Fruit fly (Drosophila melanogaster) whole organism, embryonic: ENCODE measurements around the gene CG13024.
A peak's percentile ranks its signal among the peaks of the same experiment; 100 is the strongest.

Experiments used
- ATbp ChIP-seq: fragments of 200-800 bp; sonication (Bioruptor generic); optimal IDR thresholded peaks from 2 replicates; lab custom pipeline; 2017; ENCODE audit warnings: missing biosample characterization, mild to moderate bottlenecking, missing genetic modification characterization, missing genetic modification reagents
- Adf1 ChIP-seq: fragments of 200-800 bp; sonication (Bioruptor generic); IDR thresholded peaks from 2 replicates; pipeline ENCODE4 v1.3.6; 2022; ENCODE audit warnings: missing biosample characterization, missing genetic modification characterization
- Aef1 ChIP-seq: fragments of 200-800 bp; sonication (Bioruptor generic); IDR thresholded peaks from 3 replicates; pipeline ENCODE4 v1.3.6; 2022; ENCODE audit warnings: missing biosample characterization, missing genetic modification characterization
- B-H1 ChIP-seq: fragments of 200-800 bp; sonication (Bioruptor generic); IDR thresholded peaks from 3 replicates; pipeline ENCODE4 v1.3.6; 2022; ENCODE audit warnings: missing biosample characterization, missing genetic modification characterization
- Bdp1 ChIP-seq: fragments of 200-800 bp; sonication (Bioruptor generic); optimal IDR thresholded peaks from 3 replicates; lab custom pipeline; 2016; ENCODE audit warnings: missing biosample characterization, missing genetic modification characterization
- CG12219 ChIP-seq: fragments of 200-800 bp; sonication (Bioruptor generic); optimal IDR thresholded peaks from 3 replicates; lab custom pipeline; 2018; ENCODE audit warnings: missing biosample characterization, mild to moderate bottlenecking, missing genetic modification characterization
- CG14050 ChIP-seq: fragments of 200-800 bp; sonication (Bioruptor generic); IDR thresholded peaks from 3 replicates; pipeline ENCODE4 v1.3.6; 2022; ENCODE audit warnings: missing biosample characterization, missing genetic modification characterization
- CG14710 ChIP-seq: fragments of 200-800 bp; sonication (Bioruptor generic); optimal IDR thresholded peaks from 3 replicates; lab custom pipeline; 2019; ENCODE audit warnings: missing biosample characterization, mild to moderate bottlenecking, missing genetic modification characterization, moderate library complexity
- CG17802 ChIP-seq: fragments of 200-800 bp; sonication (Bioruptor generic); optimal IDR thresholded peaks from 2 replicates; lab custom pipeline; 2018; ENCODE audit warnings: missing biosample characterization, mild to moderate bottlenecking, missing genetic modification characterization, moderate library complexity
- CG2129 ChIP-seq: fragments of 200-800 bp; sonication (Bioruptor generic); IDR thresholded peaks from 2 replicates; pipeline ENCODE4 v1.3.6; 2022; ENCODE audit warnings: missing biosample characterization, missing genetic modification characterization; ENCODE audit not compliant: partially characterized antibody
- CG30403 ChIP-seq: fragments of 200-800 bp; sonication (Bioruptor generic); optimal IDR thresholded peaks from 3 replicates; lab custom pipeline; 2016; ENCODE audit warnings: missing biosample characterization, missing genetic modification characterization
- CG33557 ChIP-seq: fragments of 200-800 bp; sonication (Bioruptor generic); optimal IDR thresholded peaks from 2 replicates; lab custom pipeline; 2019; ENCODE audit warnings: missing biosample characterization, mild to moderate bottlenecking, missing genetic modification characterization, moderate library complexity
- CG4424 ChIP-seq: fragments of 200-800 bp; sonication (Bioruptor generic); optimal IDR thresholded peaks from 3 replicates; lab custom pipeline; 2016; ENCODE audit warnings: missing biosample characterization, missing genetic modification characterization
- CG5953 ChIP-seq: fragments of 200-800 bp; sonication (Bioruptor generic); IDR thresholded peaks from 2 replicates; pipeline ENCODE4 v1.3.6; 2022; ENCODE audit warnings: missing biosample characterization, missing genetic modification characterization
- CG7372 ChIP-seq: fragments of 200-800 bp; sonication (Bioruptor generic); IDR thresholded peaks from 2 replicates; pipeline ENCODE4 v1.3.6; 2022; ENCODE audit warnings: missing biosample characterization, missing genetic modification characterization
- CG7987 ChIP-seq: fragments of 200-800 bp; sonication (Bioruptor generic); optimal IDR thresholded peaks from 2 replicates; lab custom pipeline; 2018; ENCODE audit warnings: missing biosample characterization, mild to moderate bottlenecking, missing genetic modification characterization, moderate library complexity
- CG9609 ChIP-seq: fragments of 200-800 bp; sonication (Bioruptor generic); optimal IDR thresholded peaks from 3 replicates; lab custom pipeline; 2016; ENCODE audit warnings: missing biosample characterization, missing genetic modification characterization
- D19B ChIP-seq: fragments of 200-800 bp; sonication (Bioruptor generic); optimal IDR thresholded peaks from 2 replicates; lab custom pipeline; 2017; ENCODE audit warnings: missing biosample characterization, mild to moderate bottlenecking, missing genetic modification characterization
- Dfd ChIP-seq, 2 experiments: fragments of >200 bp; optimal IDR thresholded peaks; 2 replicates each; lab custom pipeline; 2017; ENCODE audit warnings: missing biosample characterization in 2 of 2, missing genetic modification characterization in 2 of 2
- Fer3 ChIP-seq: fragments of 200-800 bp; sonication (Bioruptor generic); optimal IDR thresholded peaks from 2 replicates; lab custom pipeline; 2018; ENCODE audit warnings: missing biosample characterization, mild to moderate bottlenecking, missing genetic modification characterization, moderate library complexity
- HmgZ ChIP-seq: fragments of 200-800 bp; sonication (Bioruptor generic); optimal IDR thresholded peaks from 2 replicates; lab custom pipeline; 2018; ENCODE audit warnings: missing biosample characterization, mild to moderate bottlenecking, missing genetic modification characterization
- Myb ChIP-seq: fragments of 200-800 bp; sonication (Bioruptor generic); optimal IDR thresholded peaks from 2 replicates; lab custom pipeline; 2016; ENCODE audit warnings: missing biosample characterization, missing genetic modification characterization
- Oli ChIP-seq: fragments of 200-800 bp; sonication (Bioruptor generic); optimal IDR thresholded peaks from 2 replicates; lab custom pipeline; 2018; ENCODE audit warnings: missing biosample characterization, mild to moderate bottlenecking, missing genetic modification characterization, moderate library complexity
- Ravus ChIP-seq: fragments of 200-800 bp; sonication (Bioruptor generic); IDR thresholded peaks from 2 replicates; pipeline ENCODE4 v1.3.6; 2022; ENCODE audit warnings: missing biosample characterization, missing genetic modification characterization
- Tbp ChIP-seq: fragments of >200 bp; optimal IDR thresholded peaks from 2 replicates; lab custom pipeline; 2018; ENCODE audit warnings: missing biosample characterization, missing genetic modification characterization
- ash1 ChIP-seq: fragments of 200-800 bp; sonication (Bioruptor generic); optimal IDR thresholded peaks from 2 replicates; lab custom pipeline; 2018; ENCODE audit warnings: missing biosample characterization, mild to moderate bottlenecking, missing genetic modification characterization
- bowl ChIP-seq: fragments of 200-800 bp; sonication (Bioruptor generic); IDR thresholded peaks from 2 replicates; pipeline ENCODE4 v1.3.6; 2022; ENCODE audit warnings: missing biosample characterization, missing genetic modification characterization
- croc ChIP-seq: fragments of 200-800 bp; sonication (Bioruptor generic); conservative IDR thresholded peaks from 3 replicates; pipeline ENCODE4 v1.3.6; 2022; ENCODE audit warnings: missing biosample characterization, missing genetic modification characterization
- danr ChIP-seq: fragments of 200-800 bp; sonication (Bioruptor generic); IDR thresholded peaks from 2 replicates; pipeline ENCODE4 v1.3.6; 2022; ENCODE audit warnings: missing biosample characterization, missing genetic modification characterization
- emc ChIP-seq: fragments of 200-800 bp; sonication (Bioruptor generic); optimal IDR thresholded peaks from 2 replicates; lab custom pipeline; 2016; ENCODE audit warnings: missing biosample characterization, missing genetic modification characterization
- eve ChIP-seq, 2 experiments: fragments of >200 bp; optimal IDR thresholded peaks; 2 replicates each; lab custom pipeline; 2017; ENCODE audit warnings: missing biosample characterization in 2 of 2, missing genetic modification characterization in 2 of 2
- fru ChIP-seq: fragments of >200 bp; optimal IDR thresholded peaks from 2 replicates; lab custom pipeline; 2017
- gsb ChIP-seq: fragments of 200-800 bp; sonication (Bioruptor generic); IDR thresholded peaks from 2 replicates; pipeline ENCODE4 v1.3.6; 2022; ENCODE audit warnings: missing biosample characterization, missing genetic modification characterization
- hb ChIP-seq: fragments of 200-800 bp; sonication (Bioruptor generic); IDR thresholded peaks from 3 replicates; pipeline ENCODE4 v1.3.6; 2022; ENCODE audit warnings: missing biosample characterization, missing genetic modification characterization; ENCODE audit not compliant: partially characterized antibody
- kah ChIP-seq: fragments of 200-800 bp; sonication (Bioruptor generic); optimal IDR thresholded peaks from 2 replicates; lab custom pipeline; 2018; ENCODE audit warnings: missing biosample characterization, mild to moderate bottlenecking, missing genetic modification characterization
- lov ChIP-seq, 2 experiments: fragments of 200-800 bp in 1 of 2; fragments of >200 bp in 1 of 2; sonication (Bioruptor generic) in 1 of 2; IDR thresholded peaks in 1 of 2; optimal IDR thresholded peaks in 1 of 2; 2 replicates in 1 of 2; 3 replicates in 1 of 2; pipeline versions ENCODE4 v1.3.6 to Lab custom; 2017 to 2022; ENCODE audit warnings: missing biosample characterization in 1 of 2, missing genetic modification characterization in 1 of 2
- org-1 ChIP-seq: fragments of 200-800 bp; sonication (Bioruptor generic); optimal IDR thresholded peaks from 2 replicates; lab custom pipeline; 2017; ENCODE audit warnings: missing biosample characterization, missing genetic modification characterization
- phol ChIP-seq: fragments of 200-800 bp; sonication (Bioruptor generic); optimal IDR thresholded peaks from 3 replicates; lab custom pipeline; 2018; ENCODE audit warnings: missing biosample characterization, mild to moderate bottlenecking, missing genetic modification characterization, moderate library complexity
- ro ChIP-seq: fragments of 200-800 bp; sonication (Bioruptor generic); IDR thresholded peaks from 2 replicates; pipeline ENCODE4 v1.3.6; 2022; ENCODE audit warnings: missing biosample characterization, missing genetic modification characterization
- run ChIP-seq: fragments of 200-800 bp; sonication (Bioruptor generic); optimal IDR thresholded peaks from 3 replicates; lab custom pipeline; 2018; ENCODE audit warnings: missing biosample characterization, mild to moderate bottlenecking, missing genetic modification characterization
- vnd ChIP-seq: fragments of 200-800 bp; sonication (Bioruptor generic); IDR thresholded peaks from 3 replicates; pipeline ENCODE4 v1.3.6; 2022; ENCODE audit warnings: missing biosample characterization, missing genetic modification characterization; ENCODE audit not compliant: partially characterized antibody

CG13024 gene

dm6 chr3L:16779704-16780173 lies 49.1 kb downstream of the CG13024 start, which contains the start of the genes mus302 and CG9705 (continued):
- no peak for TF ChIP-seq HmgZ (tag; lab: Kevin White, UChicago)
- peak; percentile 2 for TF ChIP-seq Tbp (GFP tag; lab: Kevin White, UChicago)
- peak; percentile 75 for TF ChIP-seq phol
- TF ChIP-seq CG9609 (GFP tag; lab: Kevin White, UChicago), result no peak
- TF ChIP-seq gsb (GFP tag; lab: Robert Waterston, UW), result no peak
- TF ChIP-seq Aef1 (GFP tag; lab: Robert Waterston, UW), result peak; percentile 41; the same call in 2 of the 3 replicates
- TF ChIP-seq croc (GFP tag; lab: Robert Waterston, UW), result no peak
- no peak for TF ChIP-seq CG14050 (GFP tag; lab: Robert Waterston, UW)
- peak; percentile 58; the same call in 1 of the 2 replicates for TF ChIP-seq CG2129 (GFP tag; lab: Robert Waterston, UW)
- TF ChIP-seq Oli (tag; lab: Kevin White, UChicago), result peak; percentile 8
- TF ChIP-seq org-1 (GFP tag; lab: Kevin White, UChicago), result no peak
- TF ChIP-seq kah (GFP tag; lab: Kevin White, UChicago), result no peak
- TF ChIP-seq CG30403 (GFP tag; lab: Kevin White, UChicago), result peak; percentile 81
- 0 out of 3 replicates have a peak, but pooled peaks have one; percentile 38 for TF ChIP-seq hb (GFP tag; lab: Robert Waterston, UW)
- TF ChIP-seq CG12219 (GFP tag; lab: Kevin White, UChicago), result no peak
- peak; percentile 58 for TF ChIP-seq Myb (GFP tag; lab: Kevin White, UChicago)
- TF ChIP-seq ash1 (GFP tag; lab: Kevin White, UChicago), result no peak
- TF ChIP-seq emc (GFP tag; lab: Kevin White, UChicago), result no peak
- TF ChIP-seq CG33557 (GFP tag; lab: Kevin White, UChicago), result peak; percentile 38
- TF ChIP-seq Ravus (GFP tag; lab: Robert Waterston, UW), result no peak
- TF ChIP-seq Bdp1 (GFP tag; lab: Kevin White, UChicago), result no peak
- TF ChIP-seq Dfd (GFP tag; optimal IDR thresholded peaks at IDR 0.05; lab: Kevin White, UChicago), result no peak
- TF ChIP-seq Adf1 (GFP tag; lab: Robert Waterston, UW), result no peak
- TF ChIP-seq CG4424 (GFP tag; lab: Kevin White, UChicago), result peak; percentile 54
- no peak for TF ChIP-seq eve (GFP tag; optimal IDR thresholded peaks at IDR 0.05; lab: Kevin White, UChicago)
- TF ChIP-seq CG14710 (tag; lab: Kevin White, UChicago), result peak; percentile 78
- no peak for TF ChIP-seq lov (optimal IDR thresholded peaks at IDR 0.05; lab: Kevin White, UChicago)
- no peak for TF ChIP-seq lov (GFP tag; IDR thresholded peaks at IDR 0.05; lab: Robert Waterston, UW)
- peak; percentile 33 for TF ChIP-seq CG17802 (tag; lab: Kevin White, UChicago)
- TF ChIP-seq CG5953, result no peak
- peak; percentile 33 for TF ChIP-seq Fer3 (tag; lab: Kevin White, UChicago)
- no peak for TF ChIP-seq D19B
- peak; percentile 61; the same call in 2 of the 3 replicates for TF ChIP-seq vnd (GFP tag; lab: Robert Waterston, UW)
- no peak for TF ChIP-seq run (tag; lab: Kevin White, UChicago)
- no peak for TF ChIP-seq bowl (GFP tag; lab: Robert Waterston, UW)
- no peak for TF ChIP-seq ATbp (GFP tag; lab: Kevin White, UChicago)
- TF ChIP-seq ro (GFP tag; lab: Robert Waterston, UW), result no peak
- TF ChIP-seq danr (GFP tag; lab: Robert Waterston, UW), result no peak
- TF ChIP-seq B-H1 (GFP tag; lab: Robert Waterston, UW), result no peak
- no peak for TF ChIP-seq fru
- 0 out of 2 replicates have a peak, but pooled peaks have one; percentile 15 for TF ChIP-seq CG7372 (GFP tag; lab: Robert Waterston, UW)
- no peak for TF ChIP-seq CG7987 (GFP tag; lab: Kevin White, UChicago)
